Worm (Caenorhabditis elegans) whole organism, early embryonic: ENCODE measurements around the gene srh-76.

Experiments
- aly-1 ChIP-seq: sonication (generic microtip); optimal IDR thresholded peaks from 2 replicates; lab custom pipeline; 2016; ENCODE audit warnings: missing genetic modification characterization, missing compliant biosample characterization
- hmg-4 ChIP-seq: fragments of 200-800 bp; sonication (Bioruptor generic); optimal IDR thresholded peaks from 2 replicates; lab custom pipeline; 2018; ENCODE audit warnings: mild to moderate bottlenecking, missing genetic modification characterization, missing compliant biosample characterization

ce11 chrV:5835397-5835796 is 1.8 kb downstream of the srh-76 start:
- TF ChIP-seq aly-1 (tag; lab: Kevin White, UChicago) (no peak), hmg-4 (GFP tag; lab: Kevin White, UChicago) (no peak)
